Fruit fly (Drosophila melanogaster): ENCODE data around the gene CG42353.

The CG42353 gene

dm6 chrX:16073375-16073982, 31.3 kb downstream of the CG42353 start, which contains the start of gene Nipsnap (continued):
- TF ChIP-seq CG42726 (GFP tag; IDR thresholded peaks at IDR 0.05; ENCODE audit: partially characterized antibody): peak; percentile 96; the same call in 1 of the 2 replicates
- TF ChIP-seq CG15514 (GFP tag; optimal IDR thresholded peaks at IDR 0.05): peak; percentile 66
- no peak for TF ChIP-seq CG17612 (GFP tag; IDR thresholded peaks at IDR 0.05)
- TF ChIP-seq HmgZ (tag; optimal IDR thresholded peaks at IDR 0.05): peak; percentile 18
- no peak for TF ChIP-seq cas (GFP tag; IDR thresholded peaks at IDR 0.05)
- peak; percentile 98 for TF ChIP-seq HLH4C (GFP tag; IDR thresholded peaks at IDR 0.05; ENCODE audit: partially characterized antibody)
- TF ChIP-seq zen (tag; optimal IDR thresholded peaks at IDR 0.05): peak; percentile 2
- no peak for TF ChIP-seq ttk (GFP tag; IDR thresholded peaks at IDR 0.05)
- peak; percentile 41 for TF ChIP-seq CG2712 (tag; optimal IDR thresholded peaks at IDR 0.05)
- TF ChIP-seq unpg (GFP tag; optimal IDR thresholded peaks at IDR 0.05): no peak
- TF ChIP-seq TFAM (GFP tag; optimal IDR thresholded peaks at IDR 0.05): no peak
- no peak for TF ChIP-seq lilli (GFP tag; optimal IDR thresholded peaks at IDR 0.05)
- no peak for TF ChIP-seq Fer2 (tag; optimal IDR thresholded peaks at IDR 0.05)
- no peak for TF ChIP-seq ind (GFP tag; optimal IDR thresholded peaks at IDR 0.05)
- TF ChIP-seq Hmr (GFP tag; optimal IDR thresholded peaks at IDR 0.05): no peak
- no peak for TF ChIP-seq CG11093 (GFP tag; IDR thresholded peaks at IDR 0.05)
- no peak for TF ChIP-seq aop (GFP tag; IDR thresholded peaks at IDR 0.05)
- peak; percentile 51 for TF ChIP-seq MBD-R2 (GFP tag; IDR thresholded peaks at IDR 0.05)
- no peak for TF ChIP-seq CG31224 (GFP tag; IDR thresholded peaks at IDR 0.05)
- no peak for TF ChIP-seq CG7745 (tag; optimal IDR thresholded peaks at IDR 0.05)
- TF ChIP-seq jigr1 (GFP tag; IDR thresholded peaks at IDR 0.05): no peak
- TF ChIP-seq Drgx (GFP tag; IDR thresholded peaks at IDR 0.05): no peak
- no peak for TF ChIP-seq zf30C (GFP tag; optimal IDR thresholded peaks at IDR 0.05)
- peak; percentile 7 for TF ChIP-seq caup (GFP tag; optimal IDR thresholded peaks at IDR 0.05; ENCODE audit: severe bottlenecking)
- no peak for TF ChIP-seq Sry-β (GFP tag; optimal IDR thresholded peaks at IDR 0.05)
- TF ChIP-seq Doc2 (GFP tag; IDR thresholded peaks at IDR 0.05): no peak
- TF ChIP-seq kah (GFP tag; optimal IDR thresholded peaks at IDR 0.05): peak; percentile 4
- TF ChIP-seq Vsx1 (GFP tag; optimal IDR thresholded peaks at IDR 0.05): no peak
- TF ChIP-seq CG12942 (GFP tag; optimal IDR thresholded peaks at IDR 0.05): no peak
- TF ChIP-seq BEAF-32 (GFP tag; optimal IDR thresholded peaks at IDR 0.05): peak; percentile 95
- TF ChIP-seq CG3995 (GFP tag; optimal IDR thresholded peaks at IDR 0.05): peak; percentile 43
- no peak for TF ChIP-seq HmgD (GFP tag; optimal IDR thresholded peaks at IDR 0.05)
- no peak for TF ChIP-seq CG34376 (GFP tag; optimal IDR thresholded peaks at IDR 0.05)
- TF ChIP-seq CG11398 (GFP tag; optimal IDR thresholded peaks at IDR 0.05): no peak
- TF ChIP-seq CG13894 (tag; optimal IDR thresholded peaks at IDR 0.05): no peak
- TF ChIP-seq nerfin-2 (GFP tag; IDR thresholded peaks at IDR 0.05; ENCODE audit: partially characterized antibody): peak; percentile 97
- no peak for TF ChIP-seq mirr (GFP tag; optimal IDR thresholded peaks at IDR 0.05)
- TF ChIP-seq CG8765 (GFP tag; IDR thresholded peaks at IDR 0.05): no peak
- peak; percentile 95 for TF ChIP-seq knrl (GFP tag; IDR thresholded peaks at IDR 0.05; ENCODE audit: partially characterized antibody)
- no peak for TF ChIP-seq CG7271 (tag; optimal IDR thresholded peaks at IDR 0.05)
- no peak for TF ChIP-seq CG4328 (GFP tag; optimal IDR thresholded peaks at IDR 0.05)
- TF ChIP-seq mam (GFP tag; optimal IDR thresholded peaks at IDR 0.05): no peak
- peak; percentile 88; the same call in 1 of the 3 replicates for TF ChIP-seq CG11560 (tag; IDR thresholded peaks at IDR 0.05)
- TF ChIP-seq Dp (GFP tag; optimal IDR thresholded peaks at IDR 0.05): peak; percentile 56
- TF ChIP-seq CG15269 (tag; optimal IDR thresholded peaks at IDR 0.05): no peak
- no peak for TF ChIP-seq CG6683 (GFP tag; optimal IDR thresholded peaks at IDR 0.05)
- TF ChIP-seq tio (GFP tag; optimal IDR thresholded peaks at IDR 0.05): no peak
- TF ChIP-seq CG9727 (GFP tag; optimal IDR thresholded peaks at IDR 0.05): no peak
- TF ChIP-seq Dref (GFP tag; IDR thresholded peaks at IDR 0.05): peak; percentile 98
- no peak for TF ChIP-seq pfk (GFP tag; optimal IDR thresholded peaks at IDR 0.05)
